Fruit fly (Drosophila melanogaster) whole organism, wandering third instar larva: ENCODE measurements around the gene RpL37A.

Experiments
- Abd-B ChIP-seq: fragments of >200 bp; optimal IDR thresholded peaks from 2 replicates; lab custom pipeline; 2017; ENCODE audit warnings: missing biosample characterization, missing genetic modification characterization
- CG32264 ChIP-seq: fragments of 200-800 bp; sonication (Bioruptor generic); optimal IDR thresholded peaks from 2 replicates; lab custom pipeline; 2016; ENCODE audit warnings: missing biosample characterization, missing genetic modification characterization
- CG9705 ChIP-seq: fragments of 200-800 bp; sonication (Bioruptor generic); optimal IDR thresholded peaks from 2 replicates; lab custom pipeline; 2018; ENCODE audit warnings: missing biosample characterization, mild to moderate bottlenecking, missing genetic modification characterization
- CrebA ChIP-seq: fragments of 200-800 bp; sonication (Bioruptor generic); optimal IDR thresholded peaks from 2 replicates; lab custom pipeline; 2016; ENCODE audit warnings: missing biosample characterization, mild to moderate bottlenecking, missing genetic modification characterization, borderline replicate concordance
- Dfd ChIP-seq: fragments of >200 bp; optimal IDR thresholded peaks from 2 replicates; lab custom pipeline; 2017; ENCODE audit warnings: missing biosample characterization, missing genetic modification characterization
- Dif ChIP-seq: fragments of 200-275, 200-300 bp; sonication (Bioruptor generic); optimal IDR thresholded peaks from 2 replicates; lab custom pipeline; 2018; ENCODE audit warnings: missing biosample characterization, missing genetic modification characterization; ENCODE audit not compliant: partially characterized antibody
- GATAd ChIP-seq: sonication (Bioruptor generic); optimal IDR thresholded peaks from 2 replicates; lab custom pipeline; 2016; ENCODE audit warnings: missing biosample characterization, missing genetic modification characterization
- HLH106 ChIP-seq: fragments of 200-800 bp; optimal IDR thresholded peaks from 3 replicates; lab custom pipeline; 2019; ENCODE audit warnings: missing biosample characterization, mild to moderate bottlenecking, missing genetic modification characterization, moderate library complexity
- Hnf4 ChIP-seq: fragments of 200-800 bp; sonication (Bioruptor generic); optimal IDR thresholded peaks from 2 replicates; lab custom pipeline; 2016; ENCODE audit warnings: missing biosample characterization, mild to moderate bottlenecking, missing genetic modification characterization
- Hr78 ChIP-seq: fragments of >200 bp; optimal IDR thresholded peaks from 2 replicates; lab custom pipeline; 2017; ENCODE audit warnings: missing biosample characterization, missing genetic modification characterization
- Hr83 ChIP-seq: fragments of 200-300 bp; sonication (Bioruptor generic); optimal IDR thresholded peaks from 2 replicates; lab custom pipeline; 2016; ENCODE audit warnings: missing biosample characterization, mild to moderate bottlenecking, missing genetic modification characterization, moderate library complexity; ENCODE audit not compliant: poor library complexity, severe bottlenecking
- Jra ChIP-seq: sonication (Bioruptor generic); optimal IDR thresholded peaks from 2 replicates; lab custom pipeline; 2016; ENCODE audit warnings: missing biosample characterization, missing genetic modification characterization
- Mio ChIP-seq: sonication (Bioruptor generic); optimal IDR thresholded peaks from 2 replicates; lab custom pipeline; 2016; ENCODE audit warnings: missing biosample characterization, missing genetic modification characterization
- Myc ChIP-seq: fragments of >200 bp; optimal IDR thresholded peaks from 2 replicates; lab custom pipeline; 2017
- N ChIP-seq: fragments of >200 bp; optimal IDR thresholded peaks from 2 replicates; lab custom pipeline; 2018; ENCODE audit warnings: missing biosample characterization, missing external identifiers, missing genetic modification characterization
- OdsH ChIP-seq: fragments of 200-800 bp; sonication (Bioruptor generic); optimal IDR thresholded peaks from 2 replicates; lab custom pipeline; 2016; ENCODE audit warnings: missing biosample characterization, mild to moderate bottlenecking, missing genetic modification characterization
- Rel ChIP-seq, 2 experiments: fragments of 200-800 bp; sonication (Bioruptor generic) in 1 of 2; optimal IDR thresholded peaks; 2 replicates in 1 of 2; 3 replicates in 1 of 2; lab custom pipeline; 2016 to 2019; ENCODE audit warnings: mild to moderate bottlenecking in 2 of 2, missing biosample characterization in 2 of 2, missing genetic modification characterization in 2 of 2, moderate library complexity in 1 of 2
- Sp1 ChIP-seq: fragments of 200-800 bp; sonication (Bioruptor generic); optimal IDR thresholded peaks from 3 replicates; lab custom pipeline; 2019; ENCODE audit warnings: missing biosample characterization, mild to moderate bottlenecking, missing genetic modification characterization, moderate library complexity
- Vsx2 ChIP-seq: fragments of 200-300, 225-300 bp; sonication (Bioruptor generic); optimal IDR thresholded peaks from 2 replicates; lab custom pipeline; 2018; ENCODE audit warnings: missing biosample characterization, missing genetic modification characterization; ENCODE audit not compliant: partially characterized antibody
- br ChIP-seq: fragments of 200-800 bp; sonication (Bioruptor generic); optimal IDR thresholded peaks from 2 replicates; lab custom pipeline; 2016; ENCODE audit warnings: missing biosample characterization, missing genetic modification characterization
- brk ChIP-seq: fragments of 200-800 bp; sonication (Bioruptor generic); optimal IDR thresholded peaks from 2 replicates; lab custom pipeline; 2016; ENCODE audit warnings: missing biosample characterization, mild to moderate bottlenecking, missing genetic modification characterization
- dl ChIP-seq, 2 experiments: fragments of 175-275, 200-275 bp in 1 of 2; fragments of 200-275 bp in 1 of 2; sonication (Bioruptor generic); optimal IDR thresholded peaks; lab custom pipeline; 2018; ENCODE audit warnings: mild to moderate bottlenecking in 2 of 2, missing biosample characterization in 2 of 2, missing genetic modification characterization in 2 of 2, moderate library complexity in 2 of 2; ENCODE audit not compliant: partially characterized antibody in 2 of 2, insufficient read depth in 1 of 2
- dmrt93B ChIP-seq: fragments of 200-800 bp; sonication (Bioruptor generic); optimal IDR thresholded peaks from 2 replicates; lab custom pipeline; 2018; ENCODE audit warnings: missing biosample characterization, mild to moderate bottlenecking, missing genetic modification characterization
- dsf ChIP-seq: sonication (Bioruptor generic); optimal IDR thresholded peaks from 2 replicates; lab custom pipeline; 2016; ENCODE audit warnings: missing biosample characterization, missing genetic modification characterization, borderline replicate concordance
- ey ChIP-seq: fragments of 200-800 bp; sonication (Bioruptor generic); optimal IDR thresholded peaks from 2 replicates; lab custom pipeline; 2016; ENCODE audit warnings: missing biosample characterization, missing genetic modification characterization
- foxo ChIP-seq, 2 experiments: fragments of 200-800 bp; sonication (Bioruptor generic); optimal IDR thresholded peaks; 2 replicates in 1 of 2; 3 replicates in 1 of 2; lab custom pipeline; 2016 to 2017; ENCODE audit warnings: missing biosample characterization in 2 of 2, missing genetic modification characterization in 2 of 2
- fru ChIP-seq: fragments of 200-800 bp; sonication (Bioruptor generic); optimal IDR thresholded peaks from 3 replicates; lab custom pipeline; 2016; ENCODE audit warnings: missing biosample characterization, mild to moderate bottlenecking, missing genetic modification characterization
- h ChIP-seq: fragments of 200-800 bp; sonication (Bioruptor generic); optimal IDR thresholded peaks from 3 replicates; lab custom pipeline; 2016; ENCODE audit warnings: missing biosample characterization, mild to moderate bottlenecking, missing genetic modification characterization
- jim ChIP-seq: fragments of 175-275, 200-325 bp; sonication (Bioruptor generic); optimal IDR thresholded peaks from 2 replicates; lab custom pipeline; 2016; ENCODE audit warnings: missing biosample characterization, mild to moderate bottlenecking, missing genetic modification characterization
- lola ChIP-seq: fragments of >200 bp; optimal IDR thresholded peaks from 2 replicates; lab custom pipeline; 2017; ENCODE audit warnings: missing biosample characterization, missing genetic modification characterization
- pan ChIP-seq: fragments of >200 bp; optimal IDR thresholded peaks from 2 replicates; lab custom pipeline; 2017
- psq ChIP-seq: fragments of 200-800 bp; sonication (Bioruptor generic); optimal IDR thresholded peaks from 3 replicates; lab custom pipeline; 2017; ENCODE audit warnings: missing biosample characterization, mild to moderate bottlenecking, missing genetic modification characterization, moderate library complexity
- rgr ChIP-seq: fragments of 200-800 bp; sonication (Bioruptor generic); optimal IDR thresholded peaks from 3 replicates; lab custom pipeline; 2016; ENCODE audit warnings: missing biosample characterization, mild to moderate bottlenecking, missing genetic modification characterization
- sage ChIP-seq: fragments of 200-800 bp; sonication (Bioruptor generic); optimal IDR thresholded peaks from 2 replicates; lab custom pipeline; 2016; ENCODE audit warnings: missing biosample characterization, mild to moderate bottlenecking, missing genetic modification characterization
- sv ChIP-seq: fragments of 200-800 bp; sonication (Bioruptor generic); optimal IDR thresholded peaks from 3 replicates; lab custom pipeline; 2016; ENCODE audit warnings: missing biosample characterization, missing genetic modification characterization
- tai ChIP-seq: sonication (Bioruptor generic); optimal IDR thresholded peaks from 2 replicates; lab custom pipeline; 2016; ENCODE audit warnings: missing biosample characterization, missing genetic modification characterization
- usp ChIP-seq: fragments of >200 bp; optimal IDR thresholded peaks from 2 replicates; lab custom pipeline; 2017; ENCODE audit warnings: missing biosample characterization, missing genetic modification characterization
- woc ChIP-seq: sonication (Bioruptor generic); optimal IDR thresholded peaks from 2 replicates; lab custom pipeline; 2016; ENCODE audit warnings: missing biosample characterization, mild to moderate bottlenecking, missing genetic modification characterization

RpL37A gene

DNA sequence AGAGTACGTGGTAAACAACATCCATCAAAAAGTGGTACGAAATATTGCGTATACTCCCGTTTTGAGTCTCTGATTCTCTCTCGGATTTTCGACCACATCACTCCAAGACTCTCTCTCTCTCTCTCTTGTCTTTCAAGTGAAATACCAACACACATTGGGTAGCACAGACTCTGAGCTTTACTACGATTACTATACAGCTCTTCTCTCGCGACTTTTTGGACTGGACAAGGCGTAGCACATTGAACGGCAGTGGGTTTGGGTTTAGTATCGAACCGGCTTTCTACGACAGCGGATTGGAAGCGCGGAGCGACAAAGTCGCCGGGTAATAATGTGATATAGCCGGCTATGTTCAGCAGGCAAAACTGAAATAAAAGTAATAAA is 37.5 kb downstream of the RpL37A start:
- TF ChIP-seq CG9705 (no peak), dl (GFP tag; optimal IDR thresholded peaks at IDR 0.05; lab: Kevin White, UChicago; ENCODE audit: insufficient read depth in 1 of 2, partially characterized antibody in 2 of 2) (peak; percentile 85 to 96), Hnf4 (GFP tag; lab: Kevin White, UChicago) (no peak), N (GFP tag; lab: Kevin White, UChicago) (no peak), fru (no peak), Dfd (GFP tag; lab: Kevin White, UChicago) (no peak), Rel (GFP tag; optimal IDR thresholded peaks at IDR 0.05; lab: Kevin White, UChicago) (no peak), Rel (tag; optimal IDR thresholded peaks at IDR 0.05; lab: Kevin White, UChicago) (no peak), Abd-B (GFP tag; lab: Kevin White, UChicago) (no peak), psq (GFP tag; lab: Kevin White, UChicago) (no peak), brk (peak; percentile 33), Mio (no peak), Myc (lab: Kevin White, UChicago) (no peak), h (GFP tag; lab: Kevin White, UChicago) (no peak), woc (no peak), usp (GFP tag; lab: Kevin White, UChicago) (no peak), Dif (GFP tag; lab: Kevin White, UChicago) (peak; percentile 94), Vsx2 (peak; percentile 94), CrebA (GFP tag; lab: Kevin White, UChicago) (peak; percentile 79), Sp1 (GFP tag; lab: Kevin White, UChicago) (no peak), sage (GFP tag; lab: Kevin White, UChicago) (no peak), pan (lab: Kevin White, UChicago) (no peak), HLH106 (no peak), br (GFP tag; lab: Kevin White, UChicago) (no peak), jim (GFP tag; lab: Kevin White, UChicago) (peak; percentile 33), dsf (GFP tag; lab: Kevin White, UChicago) (no peak), dmrt93B (GFP tag; lab: Kevin White, UChicago) (no peak), Hr78 (GFP tag; lab: Kevin White, UChicago) (no peak), lola (GFP tag; lab: Kevin White, UChicago) (no peak), tai (no peak), foxo (GFP tag; optimal IDR thresholded peaks at IDR 0.05; lab: Kevin White, UChicago) (no peak), ey (no peak), GATAd (GFP tag; lab: Kevin White, UChicago) (no peak), Hr83 (peak; percentile 66), OdsH (GFP tag; lab: Kevin White, UChicago) (no peak), CG32264 (no peak), Jra (no peak), sv (GFP tag; lab: Kevin White, UChicago) (no peak), rgr (GFP tag; lab: Kevin White, UChicago) (no peak)

dm6 chr2L:5109059-5109458 is 38.3 kb downstream of the RpL37A start:
- TF ChIP-seq foxo (GFP tag; optimal IDR thresholded peaks at IDR 0.05; lab: Kevin White, UChicago) (no peak), rgr (GFP tag; lab: Kevin White, UChicago) (no peak), woc (no peak)

DNA sequence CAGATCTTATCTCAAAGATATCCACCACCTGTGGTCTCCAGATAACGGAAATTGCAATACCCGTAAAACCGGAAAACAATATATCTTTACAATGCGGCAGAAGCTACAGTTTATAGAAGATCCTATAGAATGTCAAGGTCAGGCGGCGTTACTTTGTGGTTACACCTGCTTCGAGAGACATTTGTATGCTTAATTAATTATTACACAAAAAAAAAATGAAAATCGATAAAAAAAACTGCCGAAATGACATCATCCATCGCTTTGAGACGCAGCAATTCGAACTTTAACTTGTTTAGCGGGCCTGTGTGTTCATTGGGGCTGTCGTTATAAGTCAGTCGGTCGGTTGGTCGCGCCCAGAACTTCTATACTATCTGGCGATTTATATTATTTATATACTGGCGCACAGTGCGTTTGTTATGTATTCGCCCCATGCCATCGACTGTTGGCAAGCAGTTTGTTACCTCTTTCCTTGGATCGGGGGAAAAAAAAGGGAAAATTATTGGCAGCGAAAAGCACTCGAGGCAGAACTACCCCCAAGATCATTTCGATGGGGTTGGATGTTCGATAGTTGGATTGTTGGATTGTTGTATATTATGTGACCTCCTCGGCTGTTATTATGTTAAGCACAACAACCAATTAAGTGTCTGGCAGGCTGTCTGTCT is 40.6 kb downstream of the RpL37A start:
- TF ChIP-seq CG32264 = no peak
- no peak for TF ChIP-seq Mio
- TF ChIP-seq brk = no peak
- no peak for TF ChIP-seq tai
